Fruit fly (Drosophila melanogaster): ENCODE results near the gene CG3164.

CG3164 gene

dm6 chr2L:87255-87723 lies 43.3 kb downstream of the CG3164 start, which contains the start of gene net (continued):
- TF ChIP-seq sr (GFP tag; IDR thresholded peaks at IDR 0.05) (no peak), seq (GFP tag; IDR thresholded peaks at IDR 0.05) (no peak), CG17328 (GFP tag; IDR thresholded peaks at IDR 0.05) (no peak), PHDP (tag; optimal IDR thresholded peaks at IDR 0.05) (peak; percentile 77), br (optimal IDR thresholded peaks at IDR 0.05) (no peak), sisA (GFP tag; IDR thresholded peaks at IDR 0.05) (no peak), YL-1 (GFP tag; optimal IDR thresholded peaks at IDR 0.05) (peak; percentile 27), Bdp1 (GFP tag; optimal IDR thresholded peaks at IDR 0.05) (no peak), ham (GFP tag; IDR thresholded peaks at IDR 0.05) (no peak), Taf1 (GFP tag; IDR thresholded peaks at IDR 0.05) (no peak), CTCF (GFP tag; optimal IDR thresholded peaks at IDR 0.05) (peak; percentile 19), Stat92E (GFP tag; optimal IDR thresholded peaks at IDR 0.05) (no peak), CG9609 (GFP tag; optimal IDR thresholded peaks at IDR 0.05) (no peak), CG7786 (GFP tag; optimal IDR thresholded peaks at IDR 0.05) (no peak), abd-A (tag; optimal IDR thresholded peaks at IDR 0.05) (no peak), mld (GFP tag; IDR thresholded peaks at IDR 0.05; ENCODE audit: partially characterized antibody) (no peak), CG9817 (tag; optimal IDR thresholded peaks at IDR 0.05) (peak; percentile 79), CG18619 (GFP tag; optimal IDR thresholded peaks at IDR 0.05) (peak; percentile 71), Hsf (GFP tag; optimal IDR thresholded peaks at IDR 0.05) (peak; percentile 9), CG14667 (GFP tag; IDR thresholded peaks at IDR 0.05) (no peak), dati (GFP tag; IDR thresholded peaks at IDR 0.05) (no peak), NC2α (GFP tag; optimal IDR thresholded peaks at IDR 0.05) (no peak), p53 (GFP tag; optimal IDR thresholded peaks at IDR 0.05) (no peak), CG11398 (GFP tag; optimal IDR thresholded peaks at IDR 0.05) (no peak), CG7963 (GFP tag; IDR thresholded peaks at IDR 0.05; ENCODE audit: partially characterized antibody) (no peak), CG8924 (tag; optimal IDR thresholded peaks at IDR 0.05) (peak; percentile 80), Kr (GFP tag; optimal IDR thresholded peaks at IDR 0.05) (no peak), gem (tag; optimal IDR thresholded peaks at IDR 0.05) (peak; percentile 79), CG15479 (GFP tag; optimal IDR thresholded peaks at IDR 0.05) (no peak), Sry-β (GFP tag; optimal IDR thresholded peaks at IDR 0.05) (peak; percentile 96), CG5180 (GFP tag; optimal IDR thresholded peaks at IDR 0.05) (peak; percentile 100), Drgx (GFP tag; IDR thresholded peaks at IDR 0.05) (peak; percentile 46; the same call in 1 of the 2 replicates), lbe (GFP tag; optimal IDR thresholded peaks at IDR 0.05) (peak; percentile 56), Atf3 (GFP tag; optimal IDR thresholded peaks at IDR 0.05) (no peak), pita (GFP tag; optimal IDR thresholded peaks at IDR 0.05) (no peak), CG17359 (tag; optimal IDR thresholded peaks at IDR 0.05) (peak; percentile 55), CG4424 (GFP tag; optimal IDR thresholded peaks at IDR 0.05) (peak; percentile 53), CG2889 (GFP tag; IDR thresholded peaks at IDR 0.05) (no peak), pum (GFP tag; optimal IDR thresholded peaks at IDR 0.05) (no peak), Lhr (GFP tag; optimal IDR thresholded peaks at IDR 0.05) (peak; percentile 25), exex (tag; optimal IDR thresholded peaks at IDR 0.05) (peak; percentile 64), CG13287 (GFP tag; IDR thresholded peaks at IDR 0.05; ENCODE audit: partially characterized antibody) (no peak)

- peak; percentile 76 for TF ChIP-seq sug (tag; optimal IDR thresholded peaks at IDR 0.05)
- TF ChIP-seq CG34376 (GFP tag; optimal IDR thresholded peaks at IDR 0.05): peak; percentile 6
- TF ChIP-seq CG42726 (GFP tag; IDR thresholded peaks at IDR 0.05; ENCODE audit: partially characterized antibody): no peak
- TF ChIP-seq schlank (tag; optimal IDR thresholded peaks at IDR 0.05): no peak
- 0 out of 4 replicates have a peak, but pooled peaks have one; percentile 10 for TF ChIP-seq chinmo (GFP tag; IDR thresholded peaks at IDR 0.05; ENCODE audit: partially characterized antibody)
- no peak for TF ChIP-seq salm (tag; optimal IDR thresholded peaks at IDR 0.05)
These were observed 44.9 kb downstream of the CG3164 start for dm6 chr2L:85701-86100.

Measured in whole organism, embryonic.